Fruit fly (Drosophila melanogaster) whole organism, embryonic: Measurements from ENCODE around the gene mRpS11.

Experiments used
- CG10654 ChIP-seq: fragments of 200-800 bp; sonication (Bioruptor generic); optimal IDR thresholded peaks from 2 replicates; lab custom pipeline; 2016; ENCODE audit warnings: missing biosample characterization, missing genetic modification characterization
- CG11093 ChIP-seq: fragments of 200-800 bp; sonication (Bioruptor generic); IDR thresholded peaks from 3 replicates; pipeline ENCODE4 v1.3.6; 2022; ENCODE audit warnings: missing biosample characterization, missing genetic modification characterization
- CG11695 ChIP-seq: fragments of 200-800 bp; sonication (Bioruptor generic); IDR thresholded peaks from 3 replicates; pipeline ENCODE4 v1.3.6; 2022; ENCODE audit warnings: missing biosample characterization, missing genetic modification characterization
- CG12155 ChIP-seq: fragments of 200-800 bp; sonication (Bioruptor generic); optimal IDR thresholded peaks from 3 replicates; lab custom pipeline; 2016; ENCODE audit warnings: missing biosample characterization, missing genetic modification characterization
- CG13287 ChIP-seq: fragments of 200-800 bp; sonication (Bioruptor generic); IDR thresholded peaks from 2 replicates; pipeline ENCODE4 v1.3.6; 2022; ENCODE audit warnings: missing biosample characterization, missing genetic modification characterization; ENCODE audit not compliant: partially characterized antibody
- CG2120 ChIP-seq: fragments of 200-800 bp; sonication (Bioruptor generic); optimal IDR thresholded peaks from 3 replicates; lab custom pipeline; 2016; ENCODE audit warnings: missing biosample characterization, missing genetic modification characterization
- CG2129 ChIP-seq: fragments of 200-800 bp; sonication (Bioruptor generic); IDR thresholded peaks from 2 replicates; pipeline ENCODE4 v1.3.6; 2022; ENCODE audit warnings: missing biosample characterization, missing genetic modification characterization; ENCODE audit not compliant: partially characterized antibody
- CG30431 ChIP-seq: fragments of 200-800 bp; sonication (Bioruptor generic); optimal IDR thresholded peaks from 2 replicates; lab custom pipeline; 2017; ENCODE audit warnings: missing biosample characterization, missing genetic modification characterization
- CG31224 ChIP-seq: fragments of 200-800 bp; sonication (Bioruptor generic); IDR thresholded peaks from 2 replicates; pipeline ENCODE4 v1.3.6; 2022; ENCODE audit warnings: missing biosample characterization, missing genetic modification characterization
- CG32532 ChIP-seq: fragments of 200-800 bp; sonication (Bioruptor generic); IDR thresholded peaks from 2 replicates; pipeline ENCODE4 v1.3.6; 2022; ENCODE audit warnings: missing biosample characterization, missing genetic modification characterization
- CG3407 ChIP-seq: fragments of 200-800 bp; sonication (Bioruptor generic); optimal IDR thresholded peaks from 2 replicates; lab custom pipeline; 2018; ENCODE audit warnings: missing biosample characterization, mild to moderate bottlenecking, missing genetic modification characterization
- CG42726 ChIP-seq: fragments of 200-800 bp; sonication (Bioruptor generic); IDR thresholded peaks from 2 replicates; pipeline ENCODE4 v1.3.6; 2022; ENCODE audit warnings: missing biosample characterization, missing genetic modification characterization; ENCODE audit not compliant: partially characterized antibody
- CG5953 ChIP-seq: fragments of 200-800 bp; sonication (Bioruptor generic); IDR thresholded peaks from 2 replicates; pipeline ENCODE4 v1.3.6; 2022; ENCODE audit warnings: missing biosample characterization, missing genetic modification characterization
- CG6272 ChIP-seq: fragments of 200-800 bp; sonication (Bioruptor generic); IDR thresholded peaks from 2 replicates; pipeline ENCODE4 v1.3.6; 2022; ENCODE audit warnings: missing biosample characterization, missing genetic modification characterization
- CG8944 ChIP-seq: fragments of 200-800 bp; sonication (Bioruptor generic); optimal IDR thresholded peaks from 3 replicates; lab custom pipeline; 2016; ENCODE audit warnings: missing biosample characterization, missing genetic modification characterization
- CG9797 ChIP-seq: fragments of 200-800 bp; sonication (Bioruptor generic); optimal IDR thresholded peaks from 3 replicates; lab custom pipeline; 2018; ENCODE audit warnings: missing biosample characterization, mild to moderate bottlenecking, missing genetic modification characterization
- CTCF ChIP-seq: fragments of 200-800 bp; sonication (Bioruptor generic); optimal IDR thresholded peaks from 2 replicates; lab custom pipeline; 2017; ENCODE audit warnings: missing biosample characterization, mild to moderate bottlenecking, missing genetic modification characterization, moderate library complexity
- ERR ChIP-seq: fragments of 200-800 bp; sonication (Bioruptor generic); optimal IDR thresholded peaks from 2 replicates; lab custom pipeline; 2016; ENCODE audit warnings: missing biosample characterization, missing genetic modification characterization
- Fer2 ChIP-seq: fragments of 200-800 bp; sonication (Bioruptor generic); optimal IDR thresholded peaks from 2 replicates; lab custom pipeline; 2018; ENCODE audit warnings: missing biosample characterization, mild to moderate bottlenecking, missing genetic modification characterization, moderate library complexity
- Hr51 ChIP-seq, 2 experiments: fragments of 200-800 bp; sonication (Bioruptor generic); optimal IDR thresholded peaks; 2 replicates in 1 of 2; 3 replicates in 1 of 2; lab custom pipeline; 2016 to 2018; ENCODE audit warnings: missing biosample characterization in 2 of 2, missing genetic modification characterization in 2 of 2, mild to moderate bottlenecking in 1 of 2, moderate library complexity in 1 of 2
- Meics ChIP-seq: fragments of 200-800 bp; sonication (Bioruptor generic); optimal IDR thresholded peaks from 2 replicates; lab custom pipeline; 2017; ENCODE audit warnings: missing biosample characterization, mild to moderate bottlenecking, missing genetic modification characterization
- NK7.1 ChIP-seq: fragments of 200-800 bp; sonication (Bioruptor generic); optimal IDR thresholded peaks from 3 replicates; lab custom pipeline; 2016; ENCODE audit warnings: missing biosample characterization, missing genetic modification characterization
- Oaz ChIP-seq: fragments of 200-800 bp; sonication (Bioruptor generic); IDR thresholded peaks from 2 replicates; pipeline ENCODE4 v1.3.6; 2022; ENCODE audit warnings: missing biosample characterization, missing genetic modification characterization
- Pdp1 ChIP-seq, 2 experiments: fragments of 200-800 bp; sonication (Bioruptor generic); optimal IDR thresholded peaks; 3 replicates each; lab custom pipeline; 2016; ENCODE audit warnings: missing biosample characterization in 2 of 2, missing genetic modification characterization in 2 of 2, mild to moderate bottlenecking in 1 of 2, moderate library complexity in 1 of 2
- Rfx ChIP-seq: fragments of 200-800 bp; sonication (Bioruptor generic); IDR thresholded peaks from 2 replicates; pipeline ENCODE4 v1.3.6; 2022; ENCODE audit warnings: missing biosample characterization, missing genetic modification characterization
- Stat92E ChIP-seq, 3 experiments: fragments of >200 bp in 2 of 3; fragments of 200-800 bp in 1 of 3; sonication (Bioruptor generic) in 1 of 3; optimal IDR thresholded peaks; 2 replicates each; lab custom pipeline; 2017 to 2019; ENCODE audit warnings: missing biosample characterization in 3 of 3, missing genetic modification characterization in 3 of 3, mild to moderate bottlenecking in 1 of 3, moderate library complexity in 1 of 3
- Trl ChIP-seq, 3 experiments: fragments of >200 bp in 2 of 3; fragments of 200-800 bp in 1 of 3; sonication (Bioruptor generic) in 1 of 3; optimal IDR thresholded peaks; 2 replicates in 1 of 3; 3 replicates in 2 of 3; lab custom pipeline; 2016 to 2017; ENCODE audit warnings: missing biosample characterization in 1 of 3, missing genetic modification characterization in 1 of 3
- Xrp1 ChIP-seq: fragments of 200-800 bp; sonication (Bioruptor generic); IDR thresholded peaks from 2 replicates; pipeline ENCODE4 v1.3.6; 2022; ENCODE audit warnings: missing biosample characterization, missing genetic modification characterization
- ara ChIP-seq: fragments of 200-800 bp; sonication (Bioruptor generic); IDR thresholded peaks from 2 replicates; pipeline ENCODE4 v1.3.6; 2022; ENCODE audit warnings: missing biosample characterization, missing genetic modification characterization
- br ChIP-seq: fragments of >200 bp; optimal IDR thresholded peaks from 2 replicates; lab custom pipeline; 2017
- crp ChIP-seq, 2 experiments: fragments of 200-800 bp; sonication (Bioruptor generic); optimal IDR thresholded peaks; 2 replicates in 1 of 2; 3 replicates in 1 of 2; lab custom pipeline; 2017; ENCODE audit warnings: missing biosample characterization in 2 of 2, missing genetic modification characterization in 2 of 2, mild to moderate bottlenecking in 1 of 2, moderate library complexity in 1 of 2
- fd3F ChIP-seq: fragments of 200-800 bp; sonication (Bioruptor generic); optimal IDR thresholded peaks from 2 replicates; lab custom pipeline; 2018; ENCODE audit warnings: missing biosample characterization, mild to moderate bottlenecking, missing genetic modification characterization, moderate library complexity
- fu2 ChIP-seq: fragments of 200-800 bp; sonication (Bioruptor generic); optimal IDR thresholded peaks from 2 replicates; lab custom pipeline; 2016; ENCODE audit warnings: missing biosample characterization, missing genetic modification characterization
- hb ChIP-seq: fragments of 200-800 bp; sonication (Bioruptor generic); IDR thresholded peaks from 3 replicates; pipeline ENCODE4 v1.3.6; 2022; ENCODE audit warnings: missing biosample characterization, missing genetic modification characterization; ENCODE audit not compliant: partially characterized antibody
- jing ChIP-seq: fragments of 200-800 bp; sonication (Bioruptor generic); optimal IDR thresholded peaks from 2 replicates; lab custom pipeline; 2018; ENCODE audit warnings: missing biosample characterization, mild to moderate bottlenecking, missing genetic modification characterization
- klu ChIP-seq: fragments of 200-800 bp; sonication (Bioruptor generic); IDR thresholded peaks from 2 replicates; pipeline ENCODE4 v1.3.6; 2022; ENCODE audit warnings: missing biosample characterization, missing genetic modification characterization
- nau ChIP-seq: fragments of 200-800 bp; sonication (Bioruptor generic); optimal IDR thresholded peaks from 3 replicates; lab custom pipeline; 2017; ENCODE audit warnings: missing biosample characterization, mild to moderate bottlenecking, missing genetic modification characterization, missing genetic modification reagents
- onecut ChIP-seq: fragments of 200-800 bp; sonication (Bioruptor generic); IDR thresholded peaks from 2 replicates; pipeline ENCODE4 v1.3.6; 2022; ENCODE audit warnings: missing biosample characterization, missing genetic modification characterization
- rib ChIP-seq: fragments of 200-800 bp; sonication (Bioruptor generic); IDR thresholded peaks from 2 replicates; pipeline ENCODE4 v1.3.6; 2022; ENCODE audit warnings: missing biosample characterization, missing genetic modification characterization
- row ChIP-seq: fragments of 200-800 bp; sonication (Bioruptor generic); IDR thresholded peaks from 3 replicates; pipeline ENCODE4 v1.3.6; 2022; ENCODE audit warnings: missing biosample characterization, missing genetic modification characterization
- schlank ChIP-seq: fragments of 200-800 bp; sonication (Bioruptor generic); optimal IDR thresholded peaks from 2 replicates; lab custom pipeline; 2018; ENCODE audit warnings: missing biosample characterization, mild to moderate bottlenecking, missing genetic modification characterization
- slbo ChIP-seq: fragments of 200-800 bp; sonication (Bioruptor generic); IDR thresholded peaks from 2 replicates; pipeline ENCODE4 v1.3.6; 2022; ENCODE audit warnings: missing biosample characterization, missing genetic modification characterization
- so ChIP-seq: fragments of 200-800 bp; sonication (Bioruptor generic); IDR thresholded peaks from 3 replicates; pipeline ENCODE4 v1.3.6; 2022; ENCODE audit warnings: missing biosample characterization, missing genetic modification characterization
- sr ChIP-seq: fragments of 200-800 bp; sonication (Bioruptor generic); IDR thresholded peaks from 3 replicates; pipeline ENCODE4 v1.3.6; 2022; ENCODE audit warnings: missing biosample characterization, missing genetic modification characterization
- ssp ChIP-seq: fragments of 200-800 bp; sonication (Bioruptor generic); IDR thresholded peaks from 2 replicates; pipeline ENCODE4 v1.3.6; 2022; ENCODE audit warnings: missing biosample characterization, missing genetic modification characterization
- vfl ChIP-seq: fragments of 200-800 bp; sonication (Bioruptor generic); optimal IDR thresholded peaks from 2 replicates; lab custom pipeline; 2016; ENCODE audit warnings: missing biosample characterization, missing genetic modification characterization
- vnd ChIP-seq: fragments of 200-800 bp; sonication (Bioruptor generic); IDR thresholded peaks from 3 replicates; pipeline ENCODE4 v1.3.6; 2022; ENCODE audit warnings: missing biosample characterization, missing genetic modification characterization; ENCODE audit not compliant: partially characterized antibody
- wdn ChIP-seq: fragments of 200-800 bp; sonication (Bioruptor generic); IDR thresholded peaks from 2 replicates; pipeline ENCODE4 v1.3.6; 2022; ENCODE audit warnings: missing biosample characterization, missing genetic modification characterization
- wek ChIP-seq: fragments of 200-800 bp; sonication (Bioruptor generic); optimal IDR thresholded peaks from 3 replicates; lab custom pipeline; 2018; ENCODE audit warnings: missing biosample characterization, mild to moderate bottlenecking, missing genetic modification characterization, moderate library complexity
- zfh2 ChIP-seq: fragments of 200-800 bp; sonication (Bioruptor generic); optimal IDR thresholded peaks from 2 replicates; lab custom pipeline; 2016; ENCODE audit warnings: missing biosample characterization, missing genetic modification characterization

Gene mRpS11

DNA sequence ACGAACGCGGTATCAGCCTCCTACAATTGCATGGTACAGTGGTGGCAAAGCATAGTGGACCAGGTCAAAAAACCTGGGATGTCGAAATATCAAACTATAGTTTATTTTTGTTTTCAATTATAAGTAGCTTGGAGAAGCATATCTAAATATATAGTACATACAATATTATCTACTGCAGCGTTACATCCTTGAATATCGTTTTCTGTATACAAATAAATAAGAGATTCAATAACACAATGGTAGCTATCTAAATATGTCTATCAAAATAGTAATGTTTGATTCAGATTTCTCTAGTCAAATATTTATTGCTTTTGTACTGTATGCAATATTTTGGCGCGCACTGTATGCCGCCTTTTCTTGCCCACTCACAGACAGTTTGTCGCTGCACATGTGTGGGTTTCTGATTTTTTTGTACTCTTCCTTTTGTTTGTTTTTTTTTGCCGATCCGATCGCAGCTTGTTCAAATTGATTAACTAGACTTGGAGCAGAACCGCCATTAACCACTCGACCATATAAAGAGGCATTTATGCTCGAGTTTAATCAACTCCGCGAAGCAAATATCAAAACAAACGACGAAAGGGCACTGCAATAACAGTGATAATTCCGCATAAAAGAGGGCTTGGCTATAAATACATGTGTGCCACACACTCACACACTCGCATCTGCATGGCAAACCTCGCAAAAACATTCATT lies 8.3 kb downstream of the mRpS11 start (continued):
- peak; percentile 69 for TF ChIP-seq Fer2 (tag; lab: Kevin White, UChicago)
- peak in 1 of 3 experiments; percentile 86 for TF ChIP-seq Stat92E (GFP tag; optimal IDR thresholded peaks at IDR 0.05; lab: Kevin White, UChicago)
- peak; percentile 86 for TF ChIP-seq jing
- TF ChIP-seq slbo (GFP tag; lab: Robert Waterston, UW): peak; percentile 93
- TF ChIP-seq br (lab: Kevin White, UChicago): no peak
- peak; percentile 87 to 92 for TF ChIP-seq Pdp1 (GFP tag; optimal IDR thresholded peaks at IDR 0.05; lab: Kevin White, UChicago)
- TF ChIP-seq wdn: peak; percentile 82
- peak; percentile 78 for TF ChIP-seq fu2 (GFP tag; lab: Kevin White, UChicago)
- no peak for TF ChIP-seq Trl (optimal IDR thresholded peaks at IDR 0.05; lab: Kevin White, UChicago)
- peak; percentile 91 for TF ChIP-seq Trl (GFP tag; optimal IDR thresholded peaks at IDR 0.05; lab: Kevin White, UChicago)
- TF ChIP-seq schlank: peak; percentile 81
- peak; percentile 71 for TF ChIP-seq CTCF
- peak; percentile 88 for TF ChIP-seq row (GFP tag; lab: Robert Waterston, UW)
- TF ChIP-seq vnd (GFP tag; lab: Robert Waterston, UW): no peak
- peak; percentile 86 for TF ChIP-seq zfh2 (GFP tag; lab: Kevin White, UChicago)
- peak; percentile 85 to 98 for TF ChIP-seq Hr51 (GFP tag; optimal IDR thresholded peaks at IDR 0.05; lab: Kevin White, UChicago)
- peak; percentile 91 for TF ChIP-seq CG10654 (GFP tag; lab: Kevin White, UChicago)
- peak; percentile 94 for TF ChIP-seq CG32532 (GFP tag; lab: Robert Waterston, UW)
- peak; percentile 92 for TF ChIP-seq Rfx (GFP tag; lab: Robert Waterston, UW)
- TF ChIP-seq hb (GFP tag; lab: Robert Waterston, UW): no peak
- TF ChIP-seq ERR (GFP tag; lab: Kevin White, UChicago): peak; percentile 67
- peak; percentile 97 for TF ChIP-seq Xrp1 (GFP tag; lab: Robert Waterston, UW)
- TF ChIP-seq CG2129 (GFP tag; lab: Robert Waterston, UW): no peak
- TF ChIP-seq CG3407 (GFP tag; lab: Kevin White, UChicago): peak; percentile 95
- peak; percentile 90 for TF ChIP-seq vfl
- TF ChIP-seq sr: peak; percentile 42; the same call in 1 of the 3 replicates
- no peak for TF ChIP-seq CG42726 (GFP tag; lab: Robert Waterston, UW)
- peak; percentile 88 for TF ChIP-seq CG11093 (GFP tag; lab: Robert Waterston, UW)
- peak; percentile 92 for TF ChIP-seq Oaz (GFP tag; lab: Robert Waterston, UW)
- peak; percentile 98 for TF ChIP-seq CG11695 (GFP tag; lab: Robert Waterston, UW)
- peak; percentile 83 for TF ChIP-seq CG31224 (GFP tag; lab: Robert Waterston, UW)
- peak; percentile 84 for TF ChIP-seq NK7.1
- peak; percentile 91 for TF ChIP-seq onecut
- TF ChIP-seq so: peak; percentile 96
- peak; percentile 90 for TF ChIP-seq rib (GFP tag; lab: Robert Waterston, UW)
- no peak for TF ChIP-seq CG13287
- TF ChIP-seq nau: peak; percentile 97
- no peak for TF ChIP-seq CG9797 (GFP tag; lab: Kevin White, UChicago)
- peak; percentile 95 for TF ChIP-seq Meics
- peak; percentile 91 for TF ChIP-seq CG30431 (GFP tag; lab: Kevin White, UChicago)
- peak; percentile 84 for TF ChIP-seq CG8944 (GFP tag; lab: Kevin White, UChicago)
- peak; percentile 82 for TF ChIP-seq CG6272 (GFP tag; lab: Robert Waterston, UW)
- peak; percentile 85 for TF ChIP-seq ssp (GFP tag; lab: Robert Waterston, UW)
- peak; percentile 91 for TF ChIP-seq fd3F (GFP tag; lab: Kevin White, UChicago)
- TF ChIP-seq CG2120 (GFP tag; lab: Kevin White, UChicago): peak; percentile 94
- TF ChIP-seq klu (GFP tag; lab: Robert Waterston, UW): peak; percentile 91
- TF ChIP-seq CG12155: peak; percentile 87
- peak; percentile 88 for TF ChIP-seq ara (GFP tag; lab: Robert Waterston, UW)
- TF ChIP-seq crp (GFP tag; optimal IDR thresholded peaks at IDR 0.05; lab: Kevin White, UChicago): peak in 1 of 2 experiments; percentile 53
- TF ChIP-seq CG5953: peak; percentile 92
- TF ChIP-seq wek (GFP tag; lab: Kevin White, UChicago): peak; percentile 87
